Fruit fly (Drosophila melanogaster): Measurements from ENCODE around the gene drd.
A peak's percentile ranks its signal among the peaks of the same experiment; 100 is the strongest.

The drd gene

dm6 chrX:15080780-15081402 lies 44.7 kb upstream of the drd start, which contains the start of gene CG33177 (continued):
- no peak for TF ChIP-seq ci (GFP tag; IDR thresholded peaks at IDR 0.05)
- peak; percentile 9 for TF ChIP-seq Abd-B (GFP tag; optimal IDR thresholded peaks at IDR 0.05)
- peak; percentile 14 for TF ChIP-seq NfI (GFP tag; optimal IDR thresholded peaks at IDR 0.05)
- no peak for TF ChIP-seq CG33213 (GFP tag; optimal IDR thresholded peaks at IDR 0.05)
- peak; percentile 36 for TF ChIP-seq CoRest (tag; optimal IDR thresholded peaks at IDR 0.05)
- peak; percentile 53; the same call in 1 of the 2 replicates for TF ChIP-seq Rfx (GFP tag; IDR thresholded peaks at IDR 0.05)
- no peak for TF ChIP-seq CG16779 (GFP tag; IDR thresholded peaks at IDR 0.05)
- peak; percentile 23 for TF ChIP-seq CG18262 (tag; optimal IDR thresholded peaks at IDR 0.05)
- TF ChIP-seq Nf-YC (tag; optimal IDR thresholded peaks at IDR 0.05) = peak; percentile 2
- TF ChIP-seq Ets97D (GFP tag; optimal IDR thresholded peaks at IDR 0.05) = peak; percentile 18
- peak; percentile 77 for TF ChIP-seq Med (GFP tag)
- peak; percentile 10 to 84 for TF ChIP-seq Pdp1 (GFP tag; optimal IDR thresholded peaks at IDR 0.05)
- TF ChIP-seq CG3163 (GFP tag; optimal IDR thresholded peaks at IDR 0.05) = no peak
- no peak for TF ChIP-seq onecut (GFP tag; IDR thresholded peaks at IDR 0.05)
- TF ChIP-seq CG8388 (GFP tag; optimal IDR thresholded peaks at IDR 0.05) = no peak
- TF ChIP-seq CG15696 (tag; optimal IDR thresholded peaks at IDR 0.05) = peak; percentile 32
- no peak for TF ChIP-seq ATbp (GFP tag; optimal IDR thresholded peaks at IDR 0.05)
- no peak for TF ChIP-seq CG7357 (GFP tag; IDR thresholded peaks at IDR 0.05)
- TF ChIP-seq BEAF-32 (GFP tag; optimal IDR thresholded peaks at IDR 0.05) = peak; percentile 1
- TF ChIP-seq CG2116 (GFP tag; optimal IDR thresholded peaks at IDR 0.05) = peak; percentile 3
- TF ChIP-seq ranshi (GFP tag; IDR thresholded peaks at IDR 0.05) = no peak
- peak; percentile 23 for TF ChIP-seq run (tag; optimal IDR thresholded peaks at IDR 0.05)
- no peak for TF ChIP-seq psq (GFP tag; optimal IDR thresholded peaks at IDR 0.05)
- no peak; the same call in 2 of the 3 replicates for TF ChIP-seq dysf (GFP tag; IDR thresholded peaks at IDR 0.05)
- no peak for TF ChIP-seq Ravus (GFP tag; IDR thresholded peaks at IDR 0.05)
- TF ChIP-seq lmd (GFP tag; IDR thresholded peaks at IDR 0.05) = 0 out of 2 replicates have a peak, but pooled peaks have one; percentile 12
- no peak for TF ChIP-seq wor (GFP tag; IDR thresholded peaks at IDR 0.05)
- peak; percentile 83; the same call in 2 of the 3 replicates for TF ChIP-seq CG2199 (GFP tag; IDR thresholded peaks at IDR 0.05)
- TF ChIP-seq CG11560 (tag; IDR thresholded peaks at IDR 0.05) = no peak
- TF ChIP-seq Deaf1 (tag; optimal IDR thresholded peaks at IDR 0.05) = peak; percentile 11
- TF ChIP-seq CG13624 (GFP tag; optimal IDR thresholded peaks at IDR 0.05) = no peak
- TF ChIP-seq Antp (GFP tag; optimal IDR thresholded peaks at IDR 0.05) = no peak
- TF ChIP-seq jing (GFP tag; optimal IDR thresholded peaks at IDR 0.05) = no peak
- TF ChIP-seq eyg (GFP tag; optimal IDR thresholded peaks at IDR 0.05) = no peak
- TF ChIP-seq Ets65A (GFP tag) = peak; percentile 37
- no peak for TF ChIP-seq CG8359 (GFP tag; optimal IDR thresholded peaks at IDR 0.05; ENCODE audit: borderline replicate concordance)
- TF ChIP-seq esg (GFP tag; conservative IDR thresholded peaks at IDR 0.05) = no peak
- peak; percentile 9 for TF ChIP-seq CG12769 (tag; optimal IDR thresholded peaks at IDR 0.05)
- peak; percentile 28 for TF ChIP-seq Xbp1 (GFP tag; optimal IDR thresholded peaks at IDR 0.05)
- no peak for TF ChIP-seq CG12219 (GFP tag; optimal IDR thresholded peaks at IDR 0.05)
- peak; percentile 21; the same call in 1 of the 2 replicates for TF ChIP-seq CG32532 (GFP tag; IDR thresholded peaks at IDR 0.05)
- peak; percentile 69 for TF ChIP-seq CG10431 (GFP tag; optimal IDR thresholded peaks at IDR 0.05)
- no peak for TF ChIP-seq pan (optimal IDR thresholded peaks at IDR 0.05)
- no peak for TF ChIP-seq pan (GFP tag; optimal IDR thresholded peaks at IDR 0.05 in 1 of 2, IDR thresholded peaks at IDR 0.05 in 1 of 2)
- no peak for TF ChIP-seq CG14014 (GFP tag; IDR thresholded peaks at IDR 0.05)
- no peak for TF ChIP-seq gsb-n (tag; optimal IDR thresholded peaks at IDR 0.05)
- TF ChIP-seq CG6813 (GFP tag; optimal IDR thresholded peaks at IDR 0.05) = no peak
- TF ChIP-seq Hmx (GFP tag; optimal IDR thresholded peaks at IDR 0.05) = no peak
- no peak for TF ChIP-seq CG2202 (tag; optimal IDR thresholded peaks at IDR 0.05)
- TF ChIP-seq en (GFP tag; optimal IDR thresholded peaks at IDR 0.05) = no peak
- TF ChIP-seq gcm2 (GFP tag; optimal IDR thresholded peaks at IDR 0.05) = no peak
